Worm (Caenorhabditis elegans) whole organism, mixed stage, embryonic: Measurements from ENCODE around the gene Y57A10A.8.
"Not testable (repeated sequence)": the region's sequence is repeated elsewhere in the genome, so short reads cannot be mapped to it uniquely, and the experiment has no call there.

Experiments used
- M03D4.4 ChIP-seq: sonication (generic microtip); optimal IDR thresholded peaks from 2 replicates; lab custom pipeline; 2017; ENCODE audit warnings: mild to moderate bottlenecking, missing genetic modification characterization, missing compliant biosample characterization
- blmp-1 ChIP-seq: fragments of 150-350 bp; optimal IDR thresholded peaks from 2 replicates; lab custom pipeline; 2014; ENCODE audit warnings: missing biosample characterization, missing genetic modification characterization
- ceh-43 ChIP-seq: fragments of 200-800 bp; sonication (Bioruptor generic); optimal IDR thresholded peaks from 2 replicates; lab custom pipeline; 2018; ENCODE audit warnings: mild to moderate bottlenecking, missing genetic modification characterization, moderate library complexity, missing compliant biosample characterization
- ceh-83 ChIP-seq: fragments of 200-800 bp; sonication (Bioruptor generic); optimal IDR thresholded peaks from 2 replicates; lab custom pipeline; 2018; ENCODE audit warnings: mild to moderate bottlenecking, missing genetic modification characterization, missing compliant biosample characterization
- ces-1 ChIP-seq: fragments of 150-350 bp; optimal IDR thresholded peaks from 2 replicates; lab custom pipeline; 2014; ENCODE audit warnings: missing biosample characterization, missing genetic modification reagents, missing genetic modification characterization
- cnd-1 ChIP-seq: fragments of 200-800 bp; sonication (Bioruptor generic); optimal IDR thresholded peaks from 2 replicates; lab custom pipeline; 2018; ENCODE audit warnings: mild to moderate bottlenecking, missing genetic modification characterization, missing compliant biosample characterization
- drap-1 ChIP-seq: fragments of 200-800 bp; sonication (Bioruptor generic); optimal IDR thresholded peaks from 3 replicates; lab custom pipeline; 2018; ENCODE audit warnings: mild to moderate bottlenecking, missing genetic modification characterization, missing compliant biosample characterization
- elt-1 ChIP-seq: sonication (generic microtip); optimal IDR thresholded peaks from 2 replicates; lab custom pipeline; 2017; ENCODE audit warnings: missing genetic modification characterization, mild to moderate bottlenecking, missing compliant biosample characterization, antibody characterized with exemption, moderate library complexity, borderline replicate concordance; ENCODE audit not compliant: insufficient read depth
- elt-3 ChIP-seq: fragments of 150-350 bp; optimal IDR thresholded peaks from 2 replicates; lab custom pipeline; 2014; ENCODE audit warnings: missing biosample characterization, missing genetic modification characterization
- flh-1 ChIP-seq: fragments of 200-800 bp; sonication (Bioruptor generic); optimal IDR thresholded peaks from 2 replicates; lab custom pipeline; 2018; ENCODE audit warnings: mild to moderate bottlenecking, missing genetic modification characterization, moderate library complexity, missing compliant biosample characterization
- ham-2 ChIP-seq: fragments of 200-800 bp; sonication (Bioruptor generic); optimal IDR thresholded peaks from 2 replicates; lab custom pipeline; 2018; ENCODE audit warnings: mild to moderate bottlenecking, missing genetic modification characterization, missing compliant biosample characterization
- hlh-1 ChIP-seq: fragments of 150-350 bp; optimal IDR thresholded peaks from 2 replicates; lab custom pipeline; 2014; ENCODE audit warnings: missing biosample characterization, missing genetic modification reagents, missing genetic modification characterization
- lin-13 ChIP-seq: fragments of 150-350 bp; optimal IDR thresholded peaks from 2 replicates; lab custom pipeline; 2014; ENCODE audit warnings: missing biosample characterization, missing genetic modification characterization
- lin-32 ChIP-seq: fragments of 200-800 bp; sonication (Bioruptor generic); optimal IDR thresholded peaks from 2 replicates; lab custom pipeline; 2018; ENCODE audit warnings: mild to moderate bottlenecking, missing genetic modification characterization, missing compliant biosample characterization
- lsy-2 ChIP-seq: fragments of 150-350 bp; optimal IDR thresholded peaks from 2 replicates; lab custom pipeline; 2014; ENCODE audit warnings: missing biosample characterization, missing genetic modification characterization
- mab-5 ChIP-seq: fragments of 150-350 bp; optimal IDR thresholded peaks from 2 replicates; lab custom pipeline; 2014; ENCODE audit warnings: missing biosample characterization, missing genetic modification characterization
- mep-1 ChIP-seq: fragments of 150-350 bp; optimal IDR thresholded peaks from 2 replicates; lab custom pipeline; 2017; ENCODE audit warnings: missing biosample characterization, missing genetic modification reagents, missing genetic modification characterization, inconsistent platforms
- mls-2 ChIP-seq: sonication (generic microtip); optimal IDR thresholded peaks from 2 replicates; lab custom pipeline; 2016; ENCODE audit warnings: mild to moderate bottlenecking, missing genetic modification characterization, moderate library complexity, missing compliant biosample characterization
- nhr-12 ChIP-seq: fragments of 150-350 bp; optimal IDR thresholded peaks from 2 replicates; lab custom pipeline; 2014; ENCODE audit warnings: missing biosample characterization, missing genetic modification characterization
- nhr-2 ChIP-seq: fragments of 150-350 bp; optimal IDR thresholded peaks from 2 replicates; lab custom pipeline; 2014; ENCODE audit warnings: missing biosample characterization, missing genetic modification characterization
- nhr-237 ChIP-seq: fragments of 150-350 bp; optimal IDR thresholded peaks from 2 replicates; lab custom pipeline; 2014; ENCODE audit warnings: missing biosample characterization, missing genetic modification characterization
- nhr-76 ChIP-seq: sonication (generic microtip); optimal IDR thresholded peaks from 2 replicates; lab custom pipeline; 2017; ENCODE audit warnings: missing biosample characterization, missing genetic modification characterization
- pha-4 ChIP-seq: fragments of 150-350 bp; optimal IDR thresholded peaks from 2 replicates; lab custom pipeline; 2018; ENCODE audit warnings: missing biosample characterization, missing genetic modification reagents, missing genetic modification characterization
- sem-2 ChIP-seq: fragments of 200-800 bp; sonication (Bioruptor generic); optimal IDR thresholded peaks from 2 replicates; lab custom pipeline; 2018; ENCODE audit warnings: mild to moderate bottlenecking, missing genetic modification characterization, missing compliant biosample characterization
- snpc-4 ChIP-seq: fragments of 150-350 bp; optimal IDR thresholded peaks from 2 replicates; lab custom pipeline; 2014; ENCODE audit warnings: missing biosample characterization, missing genetic modification characterization
- sptf-1 ChIP-seq: sonication (generic microtip); optimal IDR thresholded peaks from 2 replicates; lab custom pipeline; 2017; ENCODE audit warnings: mild to moderate bottlenecking, missing genetic modification characterization, moderate library complexity, missing compliant biosample characterization
- tbx-8 ChIP-seq: fragments of 200-800 bp; sonication (Bioruptor generic); optimal IDR thresholded peaks from 2 replicates; lab custom pipeline; 2018; ENCODE audit warnings: mild to moderate bottlenecking, missing genetic modification characterization, moderate library complexity, missing compliant biosample characterization
- unc-120 ChIP-seq: sonication (generic microtip); optimal IDR thresholded peaks from 2 replicates; lab custom pipeline; 2017; ENCODE audit warnings: missing genetic modification characterization, missing compliant biosample characterization; ENCODE audit not compliant: poor library complexity, severe bottlenecking
- unc-62 ChIP-seq: fragments of 150-350 bp; optimal IDR thresholded peaks from 2 replicates; lab custom pipeline; 2014; ENCODE audit warnings: missing biosample characterization, missing genetic modification reagents, missing genetic modification characterization
- zip-8 ChIP-seq: fragments of 150-350 bp; optimal IDR thresholded peaks from 2 replicates; lab custom pipeline; 2014; ENCODE audit warnings: missing biosample characterization, missing genetic modification characterization
- ztf-11 ChIP-seq: fragments of 150-350 bp; optimal IDR thresholded peaks from 2 replicates; lab custom pipeline; 2014; ENCODE audit warnings: missing biosample characterization, missing genetic modification characterization

Y57A10A.8 gene

ce11 chrII:12164539-12164938, at the start of gene Y57A10A.8:
TSS of gene Y57A10A.8 (plus strand) at chrII:12164839.
- not testable (repeated sequence) for TF ChIP-seq ces-1 (GFP tag; lab: Kevin White, UChicago); lin-32; nhr-237 (tag; lab: Kevin White, UChicago)

ce11 chrII:12130393-12130792, 34.2 kb upstream of the Y57A10A.8 start:
- no peak for TF ChIP-seq ceh-83 (GFP tag; lab: Kevin White, UChicago)
- TF ChIP-seq M03D4.4 (tag; lab: Kevin White, UChicago) = no peak
- TF ChIP-seq mep-1 (tag; lab: Kevin White, UChicago) = no peak
- no peak for TF ChIP-seq lin-32
- no peak for TF ChIP-seq ceh-43 (GFP tag; lab: Kevin White, UChicago)
- no peak for TF ChIP-seq unc-120 (tag; lab: Kevin White, UChicago)
- TF ChIP-seq elt-3 (tag; lab: Kevin White, UChicago) = no peak
- TF ChIP-seq elt-1 = no peak
- TF ChIP-seq sem-2 (GFP tag; lab: Kevin White, UChicago) = no peak
- no peak for TF ChIP-seq pha-4 (tag; lab: Kevin White, UChicago)

- TF ChIP-seq mep-1 (tag; lab: Kevin White, UChicago) = no peak
- TF ChIP-seq nhr-12 (tag; lab: Kevin White, UChicago) = no peak
- TF ChIP-seq hlh-1 (tag; lab: Kevin White, UChicago) = no peak
- TF ChIP-seq sptf-1 (tag; lab: Kevin White, UChicago) = no peak
- TF ChIP-seq unc-120 (tag; lab: Kevin White, UChicago) = no peak
- TF ChIP-seq ztf-11 (tag; lab: Kevin White, UChicago) = no peak
- TF ChIP-seq lin-32 = no peak
- TF ChIP-seq mab-5 (tag; lab: Kevin White, UChicago) = no peak
- no peak for TF ChIP-seq unc-62
- no peak for TF ChIP-seq nhr-76
- TF ChIP-seq blmp-1 (tag; lab: Kevin White, UChicago) = no peak
- no peak for TF ChIP-seq ceh-43 (GFP tag; lab: Kevin White, UChicago)
Observed at ce11 chrII:12130868-12131267, 33.8 kb upstream of the Y57A10A.8 start, which contains the start of gene set-24. TSS of gene set-24 (minus strand) at chrII:12130968.

ce11 chrII:12137983-12138382, 26.7 kb upstream of the Y57A10A.8 start:
- TF ChIP-seq hlh-1 (tag; lab: Kevin White, UChicago) = no peak
- no peak for TF ChIP-seq mab-5 (tag; lab: Kevin White, UChicago)
- no peak for TF ChIP-seq flh-1
- no peak for TF ChIP-seq unc-120 (tag; lab: Kevin White, UChicago)
- no peak for TF ChIP-seq unc-62
- no peak for TF ChIP-seq nhr-237 (tag; lab: Kevin White, UChicago)
- no peak for TF ChIP-seq nhr-76
- TF ChIP-seq lin-32 = no peak
- TF ChIP-seq mls-2 (tag; lab: Kevin White, UChicago) = no peak
- TF ChIP-seq cnd-1 (tag; lab: Kevin White, UChicago) = no peak
- no peak for TF ChIP-seq drap-1
- TF ChIP-seq sptf-1 (tag; lab: Kevin White, UChicago) = no peak
- no peak for TF ChIP-seq nhr-2
- TF ChIP-seq nhr-12 (tag; lab: Kevin White, UChicago) = no peak
- no peak for TF ChIP-seq blmp-1 (tag; lab: Kevin White, UChicago)
- no peak for TF ChIP-seq pha-4 (tag; lab: Kevin White, UChicago)
- TF ChIP-seq snpc-4 = no peak
- no peak for TF ChIP-seq M03D4.4 (tag; lab: Kevin White, UChicago)
- TF ChIP-seq ham-2 (GFP tag; lab: Kevin White, UChicago) = no peak
- TF ChIP-seq zip-8 (tag; lab: Kevin White, UChicago) = no peak

ce11 chrII:12143558-12143957, 21.1 kb upstream of the Y57A10A.8 start:
- no peak for TF ChIP-seq tbx-8 (GFP tag; lab: Kevin White, UChicago)
- TF ChIP-seq hlh-1 (tag; lab: Kevin White, UChicago) = no peak
- TF ChIP-seq lsy-2 (tag; lab: Kevin White, UChicago) = no peak
- no peak for TF ChIP-seq blmp-1 (tag; lab: Kevin White, UChicago)
- no peak for TF ChIP-seq ceh-43 (GFP tag; lab: Kevin White, UChicago)
- TF ChIP-seq nhr-237 (tag; lab: Kevin White, UChicago) = no peak
- no peak for TF ChIP-seq pha-4 (tag; lab: Kevin White, UChicago)
- TF ChIP-seq ceh-83 (GFP tag; lab: Kevin White, UChicago) = no peak
- TF ChIP-seq elt-1 = no peak
- no peak for TF ChIP-seq lin-13 (tag; lab: Kevin White, UChicago)
- TF ChIP-seq sem-2 (GFP tag; lab: Kevin White, UChicago) = no peak
- TF ChIP-seq sptf-1 (tag; lab: Kevin White, UChicago) = no peak
- TF ChIP-seq nhr-76 = no peak
- no peak for TF ChIP-seq nhr-2
- TF ChIP-seq unc-120 (tag; lab: Kevin White, UChicago) = no peak
- no peak for TF ChIP-seq zip-8 (tag; lab: Kevin White, UChicago)
- TF ChIP-seq mab-5 (tag; lab: Kevin White, UChicago) = no peak
